Worm (Caenorhabditis elegans) whole organism, midembryonic: ENCODE data around the gene ceh-34.

ENCODE experiments used
- T22C8.4 ChIP-seq: fragments of 200-800 bp; sonication (Bioruptor generic); IDR thresholded peaks from 2 replicates; pipeline ENCODE4 v1.3.6; 2022; ENCODE audit warnings: missing genetic modification characterization, missing compliant biosample characterization
- cog-1 ChIP-seq: sonication (generic microtip); optimal IDR thresholded peaks from 2 replicates; lab custom pipeline; 2016; ENCODE audit warnings: missing genetic modification characterization, missing compliant biosample characterization
- flt-1 ChIP-seq: fragments of 200-800 bp; sonication (Bioruptor generic); IDR thresholded peaks from 2 replicates; pipeline ENCODE4 v1.3.6; 2022; ENCODE audit warnings: missing genetic modification characterization, missing compliant biosample characterization
- klf-2 ChIP-seq: fragments of 200-800 bp; sonication (Bioruptor generic); conservative IDR thresholded peaks from 2 replicates; pipeline ENCODE4 v1.3.6; 2022; ENCODE audit warnings: missing genetic modification reagents, missing genetic modification characterization, missing compliant biosample characterization
- med-1 ChIP-seq: sonication (generic microtip); optimal IDR thresholded peaks from 2 replicates; lab custom pipeline; 2017; ENCODE audit warnings: missing genetic modification characterization, mild to moderate bottlenecking, missing compliant biosample characterization, antibody characterized with exemption, missing genetic modification reagents; ENCODE audit not compliant: insufficient read depth
- ref-1 ChIP-seq: fragments of 200-800 bp; sonication (Bioruptor generic); conservative IDR thresholded peaks from 2 replicates; pipeline ENCODE4 v1.3.6; 2022; ENCODE audit warnings: missing genetic modification reagents, missing genetic modification characterization, missing compliant biosample characterization
- tab-1 ChIP-seq: fragments of 200-800 bp; sonication (Bioruptor generic); IDR thresholded peaks from 2 replicates; pipeline ENCODE4 v1.3.6; 2022; ENCODE audit warnings: missing genetic modification characterization, missing compliant biosample characterization
- ztf-23 ChIP-seq: fragments of 200-800 bp; sonication (Bioruptor generic); IDR thresholded peaks from 2 replicates; pipeline ENCODE4 v1.3.6; 2022; ENCODE audit warnings: missing genetic modification reagents, missing genetic modification characterization, missing compliant biosample characterization
- ztf-29 ChIP-seq: fragments of 200-800 bp; sonication (Bioruptor generic); IDR thresholded peaks from 2 replicates; pipeline ENCODE4 v1.3.6; 2022; ENCODE audit warnings: missing genetic modification reagents, missing genetic modification characterization, missing compliant biosample characterization

ceh-34 gene

ce11 chrV:5319477-5319876 is at the start of gene ceh-34:
Gene ceh-34 (minus strand): TSS chrV:5319577.
- TF ChIP-seq ztf-29 (GFP tag; lab: Robert Waterston, UW) = no peak
- TF ChIP-seq flt-1 (GFP tag; lab: Robert Waterston, UW) = no peak
- no peak for TF ChIP-seq ztf-23 (GFP tag; lab: Robert Waterston, UW)
- TF ChIP-seq T22C8.4 (GFP tag; lab: Robert Waterston, UW) = no peak
- no peak for TF ChIP-seq cog-1 (tag; lab: Kevin White, UChicago)
- no peak for TF ChIP-seq med-1 (GFP tag; lab: Kevin White, UChicago)
- TF ChIP-seq tab-1 (GFP tag; lab: Robert Waterston, UW) = no peak
- no peak for TF ChIP-seq ref-1 (GFP tag; lab: Robert Waterston, UW)
- TF ChIP-seq klf-2 = no peak

ce11 chrV:5368792-5369191 is 49.4 kb upstream of the ceh-34 start, which contains the start of gene T09D3.9:
Gene T09D3.9 (minus strand): TSS chrV:5368892.
- TF ChIP-seq tab-1 (GFP tag; lab: Robert Waterston, UW) = no peak
- no peak for TF ChIP-seq flt-1 (GFP tag; lab: Robert Waterston, UW)
- no peak for TF ChIP-seq ref-1 (GFP tag; lab: Robert Waterston, UW)
- no peak for TF ChIP-seq med-1 (GFP tag; lab: Kevin White, UChicago)
- no peak for TF ChIP-seq cog-1 (tag; lab: Kevin White, UChicago)
- TF ChIP-seq T22C8.4 (GFP tag; lab: Robert Waterston, UW) = no peak
- TF ChIP-seq klf-2 = no peak
- no peak for TF ChIP-seq ztf-29 (GFP tag; lab: Robert Waterston, UW)
- TF ChIP-seq ztf-23 (GFP tag; lab: Robert Waterston, UW) = no peak

DNA sequence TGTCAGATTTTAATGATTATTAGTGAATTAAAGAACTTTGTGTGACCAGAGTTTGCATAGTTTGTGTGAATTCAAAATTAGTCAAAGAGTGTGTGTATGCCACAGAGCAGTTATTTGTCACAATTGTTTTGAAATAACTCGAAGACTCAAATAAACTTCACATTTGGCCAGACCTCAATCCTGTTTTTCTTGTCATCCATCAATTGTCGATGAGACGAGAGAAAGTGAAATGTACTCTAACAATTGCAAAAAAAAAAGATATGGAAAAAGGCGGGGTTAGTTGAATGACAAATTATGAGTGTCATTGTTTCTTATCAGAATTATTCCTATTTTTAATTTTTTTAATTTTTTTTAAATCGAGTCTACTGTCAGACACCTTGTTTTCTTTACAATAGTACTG is 45.5 kb upstream of the ceh-34 start, which contains the start of gene T09D3.8:
TSS of gene T09D3.8 (plus strand) at position 301 of the 400 bp plus-strand sequence.
- TF ChIP-seq cog-1 (tag; lab: Kevin White, UChicago) (no peak), flt-1 (GFP tag; lab: Robert Waterston, UW) (no peak), klf-2 (no peak), ref-1 (GFP tag; lab: Robert Waterston, UW) (no peak), T22C8.4 (GFP tag; lab: Robert Waterston, UW) (no peak), tab-1 (GFP tag; lab: Robert Waterston, UW) (no peak), med-1 (GFP tag; lab: Kevin White, UChicago) (no peak), ztf-29 (GFP tag; lab: Robert Waterston, UW) (no peak), ztf-23 (GFP tag; lab: Robert Waterston, UW) (no peak)

DNA sequence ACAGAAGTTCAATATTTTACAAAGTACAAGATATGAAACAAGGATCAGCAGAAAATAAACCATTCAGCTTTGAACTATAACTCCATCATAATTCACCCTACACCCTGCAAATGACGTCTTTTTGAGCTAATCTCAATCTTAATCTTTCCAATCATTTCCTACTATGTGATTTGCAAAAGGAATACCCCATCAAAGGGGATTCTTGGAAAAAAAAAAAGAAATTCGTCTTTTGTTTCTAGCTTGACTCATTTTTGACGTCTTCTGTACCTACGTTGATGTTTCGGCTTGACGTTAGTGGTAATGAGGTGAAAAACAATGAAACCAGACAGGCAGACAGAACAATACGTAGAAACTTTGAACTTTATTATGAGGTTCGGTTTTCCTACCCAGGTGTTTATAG is 42.8 kb upstream of the ceh-34 start:
- TF ChIP-seq flt-1 (GFP tag; lab: Robert Waterston, UW) (no peak), klf-2 (no peak), med-1 (GFP tag; lab: Kevin White, UChicago) (no peak), ref-1 (GFP tag; lab: Robert Waterston, UW) (no peak), T22C8.4 (GFP tag; lab: Robert Waterston, UW) (no peak), tab-1 (GFP tag; lab: Robert Waterston, UW) (no peak), ztf-23 (GFP tag; lab: Robert Waterston, UW) (no peak), ztf-29 (GFP tag; lab: Robert Waterston, UW) (no peak), cog-1 (tag; lab: Kevin White, UChicago) (no peak)

DNA sequence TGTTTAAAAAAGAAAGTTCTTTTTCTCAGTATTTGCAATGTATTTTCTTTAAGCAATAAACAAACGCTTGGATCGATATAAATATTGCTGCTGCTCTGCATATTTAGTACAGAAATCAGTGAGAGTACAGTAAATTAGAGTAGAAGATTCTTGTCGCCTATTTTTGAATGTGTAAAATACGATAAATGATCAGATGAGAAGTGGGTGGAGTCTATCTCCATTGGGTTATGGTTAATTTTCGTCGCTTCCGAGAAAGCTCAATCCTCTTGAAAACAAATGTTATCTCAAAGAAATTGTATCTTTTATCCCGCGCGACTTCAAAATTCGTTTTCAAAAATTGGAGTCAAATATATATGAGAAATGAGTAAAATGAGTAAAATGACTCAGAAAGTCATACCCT is 39.4 kb upstream of the ceh-34 start, which contains the start of gene nhr-216:
TSS of gene nhr-216 (minus strand) at position 101 of the 400 bp plus-strand sequence.
- TF ChIP-seq cog-1 (tag; lab: Kevin White, UChicago) (no peak), klf-2 (no peak), med-1 (GFP tag; lab: Kevin White, UChicago) (no peak), ref-1 (GFP tag; lab: Robert Waterston, UW) (no peak), T22C8.4 (GFP tag; lab: Robert Waterston, UW) (no peak), ztf-29 (GFP tag; lab: Robert Waterston, UW) (no peak), ztf-23 (GFP tag; lab: Robert Waterston, UW) (no peak), flt-1 (GFP tag; lab: Robert Waterston, UW) (no peak), tab-1 (GFP tag; lab: Robert Waterston, UW) (no peak)

DNA sequence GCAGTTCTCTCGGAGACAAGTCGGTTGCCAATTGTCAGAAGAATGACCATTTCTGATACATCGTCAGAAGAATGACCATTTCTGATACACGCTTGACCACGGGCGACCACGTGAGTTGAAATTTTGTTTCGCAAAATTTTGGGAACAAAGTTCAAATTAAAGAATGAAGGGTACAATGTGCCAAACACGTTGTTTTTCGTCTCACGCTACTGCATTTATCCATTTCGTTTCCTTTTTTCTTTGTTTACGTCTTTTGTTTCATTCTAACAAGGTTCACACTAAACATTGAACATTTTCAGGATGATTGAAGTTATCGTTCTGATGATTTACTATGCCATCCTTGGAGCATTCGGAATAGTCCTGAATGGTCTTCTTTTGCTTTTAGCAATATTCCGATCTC is 32.1 kb upstream of the ceh-34 start, which contains the start of gene srd-9:
TSS of gene srd-9 (plus strand) at position 301 of the 400 bp plus-strand sequence.
- TF ChIP-seq klf-2 = no peak
- TF ChIP-seq ztf-23 (GFP tag; lab: Robert Waterston, UW) = no peak
- TF ChIP-seq med-1 (GFP tag; lab: Kevin White, UChicago) = no peak
- no peak for TF ChIP-seq T22C8.4 (GFP tag; lab: Robert Waterston, UW)
- no peak for TF ChIP-seq cog-1 (tag; lab: Kevin White, UChicago)
- no peak for TF ChIP-seq flt-1 (GFP tag; lab: Robert Waterston, UW)
- TF ChIP-seq ztf-29 (GFP tag; lab: Robert Waterston, UW) = no peak
- no peak for TF ChIP-seq tab-1 (GFP tag; lab: Robert Waterston, UW)
- no peak for TF ChIP-seq ref-1 (GFP tag; lab: Robert Waterston, UW)

DNA sequence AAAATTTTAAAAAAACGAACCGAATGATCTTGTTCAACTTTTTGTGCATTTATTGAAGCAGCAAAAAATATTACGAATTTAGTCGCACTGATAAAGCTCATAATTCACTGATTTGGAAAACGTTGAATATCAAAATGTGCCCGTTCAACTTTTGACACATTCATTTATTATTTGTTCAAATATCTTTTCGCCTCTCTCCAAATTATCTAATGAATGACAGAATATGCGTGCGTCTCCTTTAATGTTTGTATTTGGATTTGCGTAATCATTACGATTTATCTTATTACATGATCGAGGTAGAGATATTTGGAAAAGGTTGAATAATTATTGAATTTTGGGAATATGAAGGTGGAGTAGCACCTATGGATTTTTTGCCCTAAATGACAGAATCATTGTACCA is 30.1 kb upstream of the ceh-34 start, which contains the start of gene T09D3.3:
TSS of gene T09D3.3 (minus strand) at position 101 of the 400 bp plus-strand sequence.
- TF ChIP-seq ztf-23 (GFP tag; lab: Robert Waterston, UW) = no peak
- TF ChIP-seq T22C8.4 (GFP tag; lab: Robert Waterston, UW) = no peak
- TF ChIP-seq flt-1 (GFP tag; lab: Robert Waterston, UW) = no peak
- TF ChIP-seq ref-1 (GFP tag; lab: Robert Waterston, UW) = no peak
- no peak for TF ChIP-seq ztf-29 (GFP tag; lab: Robert Waterston, UW)
- no peak for TF ChIP-seq klf-2
- no peak for TF ChIP-seq cog-1 (tag; lab: Kevin White, UChicago)
- TF ChIP-seq tab-1 (GFP tag; lab: Robert Waterston, UW) = no peak
- TF ChIP-seq med-1 (GFP tag; lab: Kevin White, UChicago) = no peak

DNA sequence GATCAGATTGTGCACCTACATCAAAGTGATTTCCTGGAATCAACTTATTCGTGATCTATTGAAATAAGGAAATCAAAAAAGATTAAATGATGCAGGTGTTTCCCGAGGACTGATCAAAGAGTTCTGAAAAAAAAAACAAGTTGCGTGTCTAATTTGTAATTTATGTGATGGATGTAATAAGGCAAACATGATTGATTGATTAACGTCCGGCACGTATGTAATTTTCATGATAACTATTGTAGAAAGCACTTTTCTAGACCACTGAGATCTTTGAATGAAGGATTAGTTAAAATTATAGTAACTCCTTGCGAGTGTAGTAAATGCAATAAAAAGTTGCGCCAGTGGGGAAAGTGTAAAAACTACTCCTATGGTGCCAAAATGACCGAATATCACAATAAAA is 26.0 kb upstream of the ceh-34 start, which contains the start of gene srg-25:
TSS of gene srg-25 (minus strand) at position 101 of the 400 bp plus-strand sequence.
- TF ChIP-seq ztf-23 (GFP tag; lab: Robert Waterston, UW) (no peak), klf-2 (no peak), ref-1 (GFP tag; lab: Robert Waterston, UW) (no peak), cog-1 (tag; lab: Kevin White, UChicago) (no peak), ztf-29 (GFP tag; lab: Robert Waterston, UW) (no peak), flt-1 (GFP tag; lab: Robert Waterston, UW) (no peak), tab-1 (GFP tag; lab: Robert Waterston, UW) (no peak), T22C8.4 (GFP tag; lab: Robert Waterston, UW) (no peak), med-1 (GFP tag; lab: Kevin White, UChicago) (no peak)
